Worm (Caenorhabditis elegans): Measurements from ENCODE around the gene Y47D7A.12.

Y47D7A.12 gene

ce11 chrV:4432783-4433237, 3.3 kb upstream of the Y47D7A.12 start, which contains the start of gene Y47D7A.15:
Gene Y47D7A.15 (minus strand): TSS chrV:4433187.
- no peak for TF ChIP-seq hmg-4 (GFP tag; optimal IDR thresholded peaks at IDR 0.05)
- no peak for TF ChIP-seq tbx-37 (GFP tag; conservative IDR thresholded peaks at IDR 0.05)
- TF ChIP-seq ets-7 (tag; optimal IDR thresholded peaks at IDR 0.05), result no peak
- TF ChIP-seq scrt-1 (GFP tag; IDR thresholded peaks at IDR 0.05), result no peak
- no peak for TF ChIP-seq sea-1 (GFP tag; conservative IDR thresholded peaks at IDR 0.05)
- no peak for TF ChIP-seq B0310.2 (tag; optimal IDR thresholded peaks at IDR 0.05)
- no peak for TF ChIP-seq ceh-36 (tag; optimal IDR thresholded peaks at IDR 0.05)

ce11 chrV:4428202-4428601, 1.3 kb downstream of the Y47D7A.12 start, which contains the start of gene Y47D7A.11:
Gene Y47D7A.11 (minus strand): TSS chrV:4428302.
- TF ChIP-seq ceh-36 (tag; optimal IDR thresholded peaks at IDR 0.05) (no peak), tbx-11 (GFP tag; IDR thresholded peaks at IDR 0.05) (no peak), scrt-1 (GFP tag; IDR thresholded peaks at IDR 0.05) (no peak), pes-1 (GFP tag; IDR thresholded peaks at IDR 0.05) (no peak), hmbx-1 (tag; optimal IDR thresholded peaks at IDR 0.05) (no peak), B0310.2 (tag; optimal IDR thresholded peaks at IDR 0.05) (no peak), sea-1 (GFP tag; conservative IDR thresholded peaks at IDR 0.05) (no peak), tra-4 (tag; optimal IDR thresholded peaks at IDR 0.05) (no peak), tbx-37 (GFP tag; conservative IDR thresholded peaks at IDR 0.05) (no peak), ets-7 (tag; optimal IDR thresholded peaks at IDR 0.05) (no peak), ama-1 (optimal IDR thresholded peaks at IDR 0.05) (no peak), aly-1 (tag; optimal IDR thresholded peaks at IDR 0.05) (no peak), flt-1 (GFP tag; IDR thresholded peaks at IDR 0.05) (no peak), hnd-1 (tag; optimal IDR thresholded peaks at IDR 0.05) (no peak)

- TF ChIP-seq ama-1 (optimal IDR thresholded peaks at IDR 0.05), result no peak
- no peak for TF ChIP-seq ceh-36 (tag; optimal IDR thresholded peaks at IDR 0.05)
- no peak for TF ChIP-seq hnd-1 (tag; optimal IDR thresholded peaks at IDR 0.05)
Observed at ce11 chrV:4423860-4424401, 5.5 kb downstream of the Y47D7A.12 start, which contains the start of the genes Y47D7A.9 and Y47D7A.19. Gene Y47D7A.9 (minus strand): TSS chrV:4423960. Gene Y47D7A.19 (plus strand): TSS chrV:4424351.

- TF ChIP-seq ama-1 (optimal IDR thresholded peaks at IDR 0.05), result no peak
- no peak for TF ChIP-seq tbx-37 (GFP tag; conservative IDR thresholded peaks at IDR 0.05)
- TF ChIP-seq ceh-36 (tag; optimal IDR thresholded peaks at IDR 0.05), result no peak
- TF ChIP-seq B0310.2 (tag; optimal IDR thresholded peaks at IDR 0.05), result no peak
- no peak for TF ChIP-seq flt-1 (GFP tag; IDR thresholded peaks at IDR 0.05)
- TF ChIP-seq tra-4 (tag; optimal IDR thresholded peaks at IDR 0.05), result no peak
- TF ChIP-seq ceh-13 (GFP tag; optimal IDR thresholded peaks at IDR 0.05), result no peak
- no peak for TF ChIP-seq ets-7 (tag; optimal IDR thresholded peaks at IDR 0.05)
- TF ChIP-seq aly-1 (tag; optimal IDR thresholded peaks at IDR 0.05), result no peak
- TF ChIP-seq pes-1 (GFP tag; IDR thresholded peaks at IDR 0.05), result no peak
- TF ChIP-seq F13C5.2 (tag; optimal IDR thresholded peaks at IDR 0.05), result no peak
- TF ChIP-seq hmg-4 (GFP tag; optimal IDR thresholded peaks at IDR 0.05), result no peak
- no peak for TF ChIP-seq sea-1 (GFP tag; conservative IDR thresholded peaks at IDR 0.05)
- TF ChIP-seq tbx-11 (GFP tag; IDR thresholded peaks at IDR 0.05), result no peak
- no peak for TF ChIP-seq hmbx-1 (tag; optimal IDR thresholded peaks at IDR 0.05)
- no peak for TF ChIP-seq hnd-1 (tag; optimal IDR thresholded peaks at IDR 0.05)
Observed at ce11 chrV:4423087-4423486, 6.4 kb downstream of the Y47D7A.12 start.

- no peak for TF ChIP-seq ama-1 (optimal IDR thresholded peaks at IDR 0.05)
- TF ChIP-seq aly-1 (tag; optimal IDR thresholded peaks at IDR 0.05), result no peak
- no peak for TF ChIP-seq hmbx-1 (tag; optimal IDR thresholded peaks at IDR 0.05)
- no peak for TF ChIP-seq F13C5.2 (tag; optimal IDR thresholded peaks at IDR 0.05)
- no peak for TF ChIP-seq scrt-1 (GFP tag; IDR thresholded peaks at IDR 0.05)
- TF ChIP-seq B0310.2 (tag; optimal IDR thresholded peaks at IDR 0.05), result no peak
- TF ChIP-seq ets-7 (tag; optimal IDR thresholded peaks at IDR 0.05), result no peak
Observed at ce11 chrV:4422127-4422526, 7.3 kb downstream of the Y47D7A.12 start, which contains the start of gene skr-7. Gene skr-7 (plus strand): TSS chrV:4422427.

- TF ChIP-seq F13C5.2 (tag; optimal IDR thresholded peaks at IDR 0.05) (no peak), B0310.2 (tag; optimal IDR thresholded peaks at IDR 0.05) (no peak), tra-4 (tag; optimal IDR thresholded peaks at IDR 0.05) (no peak), tbx-37 (GFP tag; conservative IDR thresholded peaks at IDR 0.05) (no peak), sea-1 (GFP tag; conservative IDR thresholded peaks at IDR 0.05) (no peak), hnd-1 (tag; optimal IDR thresholded peaks at IDR 0.05) (no peak), flt-1 (GFP tag; IDR thresholded peaks at IDR 0.05) (no peak), ama-1 (optimal IDR thresholded peaks at IDR 0.05) (no peak), ceh-13 (GFP tag; optimal IDR thresholded peaks at IDR 0.05) (no peak), tbx-11 (GFP tag; IDR thresholded peaks at IDR 0.05) (no peak), ceh-36 (tag; optimal IDR thresholded peaks at IDR 0.05) (no peak), hmbx-1 (tag; optimal IDR thresholded peaks at IDR 0.05) (no peak), pes-1 (GFP tag; IDR thresholded peaks at IDR 0.05) (no peak), scrt-1 (GFP tag; IDR thresholded peaks at IDR 0.05) (no peak), hmg-4 (GFP tag; optimal IDR thresholded peaks at IDR 0.05) (no peak), ets-7 (tag; optimal IDR thresholded peaks at IDR 0.05) (no peak), aly-1 (tag; optimal IDR thresholded peaks at IDR 0.05) (no peak)
Observed at ce11 chrV:4421475-4421874, 8.0 kb downstream of the Y47D7A.12 start, which contains the start of gene skr-14. Gene skr-14 (minus strand): TSS chrV:4421575.

ce11 chrV:4419767-4420322, 9.6 kb downstream of the Y47D7A.12 start, which contains the start of the genes Y47D7A.7 and Y47D7A.2:
Gene Y47D7A.7 (minus strand): TSS chrV:4419867.
Gene Y47D7A.2 (plus strand): TSS chrV:4420272.
- TF ChIP-seq flt-1 (GFP tag; IDR thresholded peaks at IDR 0.05), result no peak
- TF ChIP-seq hmbx-1 (tag; optimal IDR thresholded peaks at IDR 0.05), result no peak
- TF ChIP-seq ets-7 (tag; optimal IDR thresholded peaks at IDR 0.05), result no peak
- no peak for TF ChIP-seq sea-1 (GFP tag; conservative IDR thresholded peaks at IDR 0.05)
- TF ChIP-seq tbx-37 (GFP tag; conservative IDR thresholded peaks at IDR 0.05), result no peak
- TF ChIP-seq B0310.2 (tag; optimal IDR thresholded peaks at IDR 0.05), result no peak
- TF ChIP-seq pes-1 (GFP tag; IDR thresholded peaks at IDR 0.05), result no peak
- no peak for TF ChIP-seq scrt-1 (GFP tag; IDR thresholded peaks at IDR 0.05)
- no peak for TF ChIP-seq tbx-11 (GFP tag; IDR thresholded peaks at IDR 0.05)
- no peak for TF ChIP-seq tra-4 (tag; optimal IDR thresholded peaks at IDR 0.05)
- TF ChIP-seq F13C5.2 (tag; optimal IDR thresholded peaks at IDR 0.05), result no peak
- no peak for TF ChIP-seq hnd-1 (tag; optimal IDR thresholded peaks at IDR 0.05)
- TF ChIP-seq aly-1 (tag; optimal IDR thresholded peaks at IDR 0.05), result no peak
- TF ChIP-seq ceh-13 (GFP tag; optimal IDR thresholded peaks at IDR 0.05), result no peak
- TF ChIP-seq hmg-4 (GFP tag; optimal IDR thresholded peaks at IDR 0.05), result no peak
- TF ChIP-seq ceh-36 (tag; optimal IDR thresholded peaks at IDR 0.05), result no peak
